Worm (Caenorhabditis elegans): ENCODE data around the gene ZK180.6.

DNA sequence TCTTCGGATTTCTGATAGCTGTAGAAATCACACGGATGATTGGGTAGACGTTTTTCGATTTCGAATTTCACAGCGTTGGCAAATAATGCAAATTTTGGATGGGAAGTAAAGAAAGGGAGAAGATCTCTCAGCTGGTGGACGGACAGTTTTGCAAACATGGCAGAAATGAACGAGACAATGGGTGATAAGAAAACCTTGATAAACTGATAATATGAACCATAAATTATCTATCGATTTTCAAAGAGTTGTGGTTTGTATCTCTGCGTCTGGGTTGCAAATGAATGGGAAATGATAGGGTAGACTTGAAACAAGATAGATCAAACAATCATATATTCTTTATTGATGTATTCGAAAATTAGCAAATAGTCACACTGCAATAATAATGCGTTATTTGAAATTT is 5.3 kb upstream of the ZK180.6 start, which contains the start of gene ZK185.3:
- TF ChIP-seq skn-1 (tag; optimal IDR thresholded peaks at IDR 0.05) = no peak
- TF ChIP-seq nhr-76 (tag; optimal IDR thresholded peaks at IDR 0.05) = no peak
- peak; percentile 57 for TF ChIP-seq tlp-1 (tag; optimal IDR thresholded peaks at IDR 0.05)
- no peak for TF ChIP-seq nhr-12 (tag; optimal IDR thresholded peaks at IDR 0.05)
- TF ChIP-seq pag-3 (tag; optimal IDR thresholded peaks at IDR 0.05; ENCODE audit: borderline replicate concordance, insufficient read depth) = no peak
- TF ChIP-seq grh-1 (GFP tag; IDR thresholded peaks at IDR 0.05) = no peak
- peak in 4 of 6 experiments; percentile 7 to 58 (median 46) for TF ChIP-seq elt-3 (tag; optimal IDR thresholded peaks at IDR 0.05)
- TF ChIP-seq fkh-10 (GFP tag; optimal IDR thresholded peaks at IDR 0.05) = no peak
- TF ChIP-seq mef-2 (tag; optimal IDR thresholded peaks at IDR 0.05) = no peak
- TF ChIP-seq nhr-77 (tag; optimal IDR thresholded peaks at IDR 0.05) = no peak
- TF ChIP-seq lin-13 (GFP tag; optimal IDR thresholded peaks at IDR 0.05) = no peak

All from whole organism, L1 larva.